Worm (Caenorhabditis elegans) whole organism, L3 larva: Measurements from ENCODE around the gene sdc-3.

ENCODE experiments used
- R02D3.7 ChIP-seq: fragments of 150-350 bp; optimal IDR thresholded peaks from 2 replicates; lab custom pipeline; 2014; ENCODE audit warnings: missing biosample characterization, missing genetic modification characterization
- ama-1 ChIP-seq: fragments of 150-350 bp; optimal IDR thresholded peaks from 2 replicates; lab custom pipeline; 2018
- ceh-16 ChIP-seq: sonication (generic microtip); optimal IDR thresholded peaks from 2 replicates; lab custom pipeline; 2017; ENCODE audit warnings: missing biosample characterization, missing genetic modification characterization
- ceh-28 ChIP-seq: fragments of 150-350 bp; optimal IDR thresholded peaks from 2 replicates; lab custom pipeline; 2014; ENCODE audit warnings: missing biosample characterization, missing genetic modification reagents, missing genetic modification characterization
- ceh-82 ChIP-seq: fragments of 150-350 bp; optimal IDR thresholded peaks from 2 replicates; lab custom pipeline; 2014; ENCODE audit warnings: missing biosample characterization, missing genetic modification characterization
- daf-12 ChIP-seq: fragments of 150-350 bp; optimal IDR thresholded peaks from 2 replicates; lab custom pipeline; 2014; ENCODE audit warnings: missing biosample characterization, missing genetic modification reagents, missing genetic modification characterization
- egl-27 ChIP-seq: sonication (generic microtip); optimal IDR thresholded peaks from 4 replicates; lab custom pipeline; 2017; ENCODE audit warnings: missing biosample characterization, missing genetic modification reagents, missing genetic modification characterization
- egl-5 ChIP-seq: fragments of 150-350 bp; optimal IDR thresholded peaks from 2 replicates; lab custom pipeline; 2017; ENCODE audit warnings: missing biosample characterization, missing genetic modification reagents, missing genetic modification characterization, inconsistent platforms
- elt-2 ChIP-seq: sonication (generic microtip); optimal IDR thresholded peaks from 2 replicates; lab custom pipeline; 2016; ENCODE audit warnings: missing genetic modification reagents, mild to moderate bottlenecking, missing genetic modification characterization, missing compliant biosample characterization
- elt-3 ChIP-seq, 3 experiments: fragments of 150-350 bp in 1 of 3; sonication (generic microtip) in 2 of 3; optimal IDR thresholded peaks; 2 replicates in 2 of 3; 4 replicates in 1 of 3; lab custom pipeline; 2014 to 2017; ENCODE audit warnings: missing biosample characterization in 3 of 3, missing genetic modification characterization in 3 of 3
- eor-1 ChIP-seq, 2 experiments: fragments of 150-350 bp; optimal IDR thresholded peaks; 2 replicates each; lab custom pipeline; 2014 to 2018; ENCODE audit warnings: missing biosample characterization in 2 of 2, missing genetic modification characterization in 2 of 2
- fkh-10 ChIP-seq: sonication (generic microtip); optimal IDR thresholded peaks from 2 replicates; lab custom pipeline; 2017; ENCODE audit warnings: missing biosample characterization, missing genetic modification reagents, missing genetic modification characterization
- fkh-2 ChIP-seq: fragments of 150-350 bp; optimal IDR thresholded peaks from 2 replicates; lab custom pipeline; 2014; ENCODE audit warnings: missing biosample characterization, missing genetic modification reagents, missing genetic modification characterization
- fos-1 ChIP-seq: fragments of 150-350 bp; optimal IDR thresholded peaks from 2 replicates; lab custom pipeline; 2014; ENCODE audit warnings: missing biosample characterization, missing genetic modification characterization
- hmg-11 ChIP-seq: sonication (generic microtip); optimal IDR thresholded peaks from 2 replicates; lab custom pipeline; 2016; ENCODE audit warnings: missing genetic modification characterization, missing compliant biosample characterization
- jun-1 ChIP-seq: fragments of 150-350 bp; optimal IDR thresholded peaks from 2 replicates; lab custom pipeline; 2014; ENCODE audit warnings: missing biosample characterization, missing genetic modification reagents, missing genetic modification characterization
- lin-15B ChIP-seq: fragments of 150-350 bp; optimal IDR thresholded peaks from 2 replicates; lab custom pipeline; 2014; ENCODE audit warnings: missing biosample characterization, missing genetic modification characterization
- nfya-1 ChIP-seq: sonication (generic microtip); optimal IDR thresholded peaks from 2 replicates; lab custom pipeline; 2017; ENCODE audit warnings: missing genetic modification characterization, mild to moderate bottlenecking, missing compliant biosample characterization, antibody characterized with exemption, moderate library complexity; ENCODE audit not compliant: insufficient read depth
- nhr-11 ChIP-seq: fragments of 150-350 bp; optimal IDR thresholded peaks from 2 replicates; lab custom pipeline; 2014; ENCODE audit warnings: missing biosample characterization, missing genetic modification characterization
- nhr-23 ChIP-seq: fragments of 150-350 bp; optimal IDR thresholded peaks from 2 replicates; lab custom pipeline; 2014; ENCODE audit warnings: missing biosample characterization, missing genetic modification reagents, missing genetic modification characterization
- nhr-237 ChIP-seq: fragments of 150-350 bp; optimal IDR thresholded peaks from 2 replicates; lab custom pipeline; 2014; ENCODE audit warnings: missing biosample characterization, missing genetic modification characterization
- nhr-25 ChIP-seq: sonication (generic microtip); optimal IDR thresholded peaks from 2 replicates; lab custom pipeline; 2017; ENCODE audit warnings: missing biosample characterization, missing genetic modification characterization
- nhr-28 ChIP-seq: fragments of 150-350 bp; optimal IDR thresholded peaks from 2 replicates; lab custom pipeline; 2014; ENCODE audit warnings: missing biosample characterization, missing genetic modification characterization
- nhr-43 ChIP-seq: sonication (generic microtip); optimal IDR thresholded peaks from 2 replicates; lab custom pipeline; 2016; ENCODE audit warnings: mild to moderate bottlenecking, missing genetic modification characterization, missing compliant biosample characterization; ENCODE audit not compliant: poor library complexity, severe bottlenecking
- nhr-67 ChIP-seq: fragments of 150-350 bp; optimal IDR thresholded peaks from 2 replicates; lab custom pipeline; 2014; ENCODE audit warnings: missing biosample characterization, missing genetic modification characterization
- nhr-77 ChIP-seq: fragments of 150-350 bp; optimal IDR thresholded peaks from 2 replicates; lab custom pipeline; 2014; ENCODE audit warnings: missing biosample characterization, missing genetic modification characterization
- pha-4 ChIP-seq: fragments of 150-350 bp; optimal IDR thresholded peaks from 2 replicates; lab custom pipeline; 2014; ENCODE audit warnings: missing biosample characterization, missing genetic modification reagents, missing genetic modification characterization
- pqm-1 ChIP-seq: fragments of 150-350 bp; optimal IDR thresholded peaks from 2 replicates; lab custom pipeline; 2017; ENCODE audit warnings: missing biosample characterization, missing genetic modification characterization, inconsistent platforms
- sea-2 ChIP-seq: fragments of 150-350 bp; sonication (generic microtip); optimal IDR thresholded peaks from 4 replicates; lab custom pipeline; 2014; ENCODE audit warnings: missing biosample characterization, missing genetic modification reagents, missing genetic modification characterization
- skn-1 ChIP-seq: fragments of 150-350 bp; optimal IDR thresholded peaks from 2 replicates; lab custom pipeline; 2014; ENCODE audit warnings: missing biosample characterization, missing genetic modification characterization
- snpc-4 ChIP-seq: fragments of 150-350 bp; optimal IDR thresholded peaks from 2 replicates; lab custom pipeline; 2014; ENCODE audit warnings: missing biosample characterization, missing genetic modification characterization
- tbx-2 ChIP-seq: sonication (generic microtip); optimal IDR thresholded peaks from 2 replicates; lab custom pipeline; 2016; ENCODE audit warnings: mild to moderate bottlenecking, missing genetic modification characterization, missing compliant biosample characterization
- unc-39 ChIP-seq: sonication (generic microtip); optimal IDR thresholded peaks from 4 replicates; lab custom pipeline; 2017; ENCODE audit warnings: missing biosample characterization, missing genetic modification characterization
- unc-62 ChIP-seq: fragments of 150-350 bp; sonication (generic microtip); optimal IDR thresholded peaks from 4 replicates; lab custom pipeline; 2014; ENCODE audit warnings: missing biosample characterization, missing genetic modification reagents, missing genetic modification characterization
- zag-1 ChIP-seq: fragments of 150-350 bp; optimal IDR thresholded peaks from 2 replicates; lab custom pipeline; 2014; ENCODE audit warnings: missing biosample characterization, missing genetic modification characterization
- ztf-4 ChIP-seq: fragments of 150-350 bp; optimal IDR thresholded peaks from 2 replicates; lab custom pipeline; 2014; ENCODE audit warnings: missing biosample characterization, missing genetic modification characterization

Gene sdc-3

ce11 chrV:15065068-15065744 is 17.2 kb upstream of the sdc-3 start, which contains the start of gene C25D7.9 (continued):
- TF ChIP-seq nhr-43 (no peak), nhr-67 (no peak), ceh-82 (no peak), egl-27 (tag; lab: Kevin White, UChicago) (no peak), pha-4 (tag; lab: Kevin White, UChicago) (peak; percentile 28), nfya-1 (tag; lab: Kevin White, UChicago) (peak; percentile 33), pqm-1 (no peak), tbx-2 (tag; lab: Kevin White, UChicago) (no peak)

ce11 chrV:15063987-15064386 is 16.0 kb upstream of the sdc-3 start, which contains the start of gene rap-2:
rap-2 (minus strand) TSS chrV:15064087.
- TF ChIP-seq fkh-10 (no peak), fos-1 (tag; lab: Kevin White, UChicago) (no peak), snpc-4 (no peak), lin-15B (tag; lab: Kevin White, UChicago) (no peak), zag-1 (tag; lab: Kevin White, UChicago) (no peak), fkh-2 (no peak), jun-1 (tag; lab: Kevin White, UChicago) (no peak), nhr-28 (tag; lab: Kevin White, UChicago) (no peak), nhr-77 (no peak), pha-4 (tag; lab: Kevin White, UChicago) (no peak), ama-1 (lab: Kevin White, UChicago) (no peak), nhr-237 (tag; lab: Kevin White, UChicago) (no peak)

ce11 chrV:15060595-15060994 is 12.6 kb upstream of the sdc-3 start:
- TF ChIP-seq nhr-43 (no peak), ceh-28 (tag; lab: Kevin White, UChicago) (no peak), snpc-4 (no peak), ceh-16 (tag; lab: Kevin White, UChicago) (no peak), egl-5 (tag; lab: Kevin White, UChicago) (no peak), lin-15B (tag; lab: Kevin White, UChicago) (no peak), unc-39 (no peak), R02D3.7 (tag; lab: Kevin White, UChicago) (no peak), nhr-25 (tag; lab: Kevin White, UChicago) (no peak), nfya-1 (tag; lab: Kevin White, UChicago) (no peak), nhr-11 (no peak), eor-1 (tag; optimal IDR thresholded peaks at IDR 0.05; lab: Kevin White, UChicago) (no peak), hmg-11 (tag; lab: Kevin White, UChicago) (no peak), nhr-77 (no peak), skn-1 (tag; lab: Kevin White, UChicago) (no peak), elt-2 (tag; lab: Kevin White, UChicago) (no peak), nhr-67 (no peak)

- TF ChIP-seq nhr-23 (tag; lab: Kevin White, UChicago) (peak; percentile 41), egl-27 (tag; lab: Kevin White, UChicago) (no peak), elt-2 (tag; lab: Kevin White, UChicago) (peak; percentile 3), pha-4 (tag; lab: Kevin White, UChicago) (peak; percentile 66), lin-15B (tag; lab: Kevin White, UChicago) (peak; percentile 28), ztf-4 (tag; lab: Kevin White, UChicago) (no peak), pqm-1 (no peak), daf-12 (tag; lab: Kevin White, UChicago) (no peak), skn-1 (tag; lab: Kevin White, UChicago) (no peak), nhr-25 (tag; lab: Kevin White, UChicago) (peak; percentile 28)
Observed at ce11 chrV:15059534-15059933, 11.5 kb upstream of the sdc-3 start, which contains the start of the genes mcm-3 and C25D7.15. mcm-3 (minus strand) TSS chrV:15059599. C25D7.15 (plus strand) TSS chrV:15059808.

ce11 chrV:15058965-15059364 is 11.0 kb upstream of the sdc-3 start:
- no peak for TF ChIP-seq tbx-2 (tag; lab: Kevin White, UChicago)
- no peak for TF ChIP-seq R02D3.7 (tag; lab: Kevin White, UChicago)
- no peak for TF ChIP-seq nhr-237 (tag; lab: Kevin White, UChicago)
- no peak for TF ChIP-seq fos-1 (tag; lab: Kevin White, UChicago)
- no peak for TF ChIP-seq pqm-1
- TF ChIP-seq hmg-11 (tag; lab: Kevin White, UChicago) = no peak
- TF ChIP-seq elt-3 (tag; optimal IDR thresholded peaks at IDR 0.05; lab: Kevin White, UChicago) = no peak
- TF ChIP-seq sea-2 = no peak
- no peak for TF ChIP-seq unc-62
- no peak for TF ChIP-seq nhr-77
- no peak for TF ChIP-seq nhr-43
- no peak for TF ChIP-seq egl-27 (tag; lab: Kevin White, UChicago)
- no peak for TF ChIP-seq nhr-23 (tag; lab: Kevin White, UChicago)
- no peak for TF ChIP-seq egl-5 (tag; lab: Kevin White, UChicago)
